Worm (Caenorhabditis elegans) whole organism, L4/young adult: Measurements from ENCODE around the gene cyc-2.1.

Experiments used
- W03F9.2 ChIP-seq: fragments of 150-350 bp; optimal IDR thresholded peaks from 2 replicates; lab custom pipeline; 2014; ENCODE audit warnings: missing biosample characterization, missing genetic modification characterization
- dao-5 ChIP-seq: sonication (generic microtip); optimal IDR thresholded peaks from 2 replicates; lab custom pipeline; 2016; ENCODE audit warnings: missing genotype, missing genetic modification characterization, moderate library complexity, missing compliant biosample characterization
- him-1 ChIP-seq: sonication (generic microtip); optimal IDR thresholded peaks from 2 replicates; lab custom pipeline; 2016; ENCODE audit warnings: missing genotype, missing genetic modification reagents, missing genetic modification characterization, missing compliant biosample characterization

cyc-2.1 gene

DNA sequence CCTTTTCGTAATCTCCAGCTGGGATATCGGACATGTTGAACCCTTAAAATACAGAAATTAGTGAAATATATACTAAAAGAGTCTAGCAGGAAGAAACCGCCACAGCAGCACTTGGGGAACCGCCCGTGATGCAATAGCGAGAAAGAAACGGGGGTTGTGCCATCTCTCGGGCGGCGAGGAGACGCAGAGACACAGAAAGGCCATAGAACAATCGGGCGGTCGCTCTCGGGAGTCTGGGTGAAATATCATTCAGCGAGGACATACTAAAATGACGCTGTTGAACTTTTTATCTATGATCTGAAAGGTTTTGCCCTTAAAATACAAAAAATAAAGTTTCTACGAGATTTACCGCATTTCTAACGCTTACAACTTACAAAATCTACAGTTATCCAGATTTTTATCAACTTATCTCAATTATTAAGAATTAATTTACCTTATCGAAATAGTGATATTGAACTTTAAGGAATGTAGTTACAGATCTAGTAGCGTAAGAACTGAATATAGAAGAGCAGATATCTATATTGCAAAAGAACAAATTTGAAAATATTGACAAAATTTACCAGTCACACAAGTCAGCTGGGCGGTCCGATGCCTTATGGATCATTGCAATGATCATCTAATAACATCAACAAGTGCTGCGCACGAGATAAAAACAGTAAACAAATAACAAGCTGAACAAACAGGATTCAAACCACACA is at the start of gene cyc-2.1:
Gene cyc-2.1 (minus strand): TSS at position 605 of the 698 bp plus-strand sequence.
- no peak for TF ChIP-seq him-1 (tag; lab: Kevin White, UChicago)
- TF ChIP-seq dao-5 (tag; lab: Kevin White, UChicago): peak; percentile 17

- TF ChIP-seq dao-5 (tag; lab: Kevin White, UChicago) (no peak), W03F9.2 (tag; lab: Kevin White, UChicago) (no peak), him-1 (tag; lab: Kevin White, UChicago) (no peak)
Measured at ce11 chrIV:4795111-4795510, 46.3 kb upstream of the cyc-2.1 start.

- no peak for TF ChIP-seq W03F9.2 (tag; lab: Kevin White, UChicago)
- TF ChIP-seq him-1 (tag; lab: Kevin White, UChicago): no peak
- TF ChIP-seq dao-5 (tag; lab: Kevin White, UChicago): no peak
Measured at ce11 chrIV:4789445-4789844, 40.6 kb upstream of the cyc-2.1 start, which contains the start of gene R11E3.1. R11E3.1 (plus strand) TSS chrIV:4789745.

DNA sequence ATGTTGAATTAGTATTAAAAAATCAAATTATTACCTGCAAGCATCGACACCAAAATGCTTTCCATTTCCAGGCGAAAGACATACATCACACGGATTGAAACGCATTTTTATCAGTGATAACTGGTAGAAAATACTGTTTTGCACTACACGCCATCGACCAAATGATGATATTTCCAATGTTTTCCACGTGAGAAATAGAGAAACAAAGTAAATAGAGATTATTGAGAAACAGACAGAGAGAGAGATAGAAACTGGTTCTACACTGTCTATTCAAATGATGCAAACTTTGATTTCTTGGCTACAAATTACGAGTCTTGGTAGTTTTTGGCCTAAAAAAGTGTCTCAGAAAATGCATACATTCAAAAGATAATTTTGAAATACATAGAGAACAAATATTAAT is 39.5 kb upstream of the cyc-2.1 start, which contains the start of gene nhr-104:
Gene nhr-104 (minus strand): TSS at position 361 of the 400 bp plus-strand sequence.
- no peak for TF ChIP-seq dao-5 (tag; lab: Kevin White, UChicago)
- TF ChIP-seq W03F9.2 (tag; lab: Kevin White, UChicago): no peak
- no peak for TF ChIP-seq him-1 (tag; lab: Kevin White, UChicago)

DNA sequence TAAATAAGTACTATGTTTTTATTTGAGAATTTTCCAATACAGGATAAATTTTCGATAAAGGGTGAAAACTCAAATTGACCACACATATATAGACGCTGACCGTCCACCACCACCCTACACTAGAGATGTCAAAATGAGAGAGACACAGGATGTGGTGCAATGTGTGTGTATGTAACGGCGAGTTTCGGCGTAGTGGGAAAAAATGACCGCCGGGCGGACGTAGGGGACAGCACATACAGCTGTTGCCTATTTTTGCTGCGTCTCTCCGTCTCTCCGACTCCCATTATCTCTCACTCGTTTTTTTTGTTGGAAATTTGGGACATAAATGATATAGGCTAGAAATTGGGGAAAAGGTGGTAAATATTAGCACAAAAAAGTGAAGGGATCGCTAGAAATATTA is 32.3 kb upstream of the cyc-2.1 start:
- no peak for TF ChIP-seq dao-5 (tag; lab: Kevin White, UChicago)
- TF ChIP-seq W03F9.2 (tag; lab: Kevin White, UChicago): no peak
- no peak for TF ChIP-seq him-1 (tag; lab: Kevin White, UChicago)

DNA sequence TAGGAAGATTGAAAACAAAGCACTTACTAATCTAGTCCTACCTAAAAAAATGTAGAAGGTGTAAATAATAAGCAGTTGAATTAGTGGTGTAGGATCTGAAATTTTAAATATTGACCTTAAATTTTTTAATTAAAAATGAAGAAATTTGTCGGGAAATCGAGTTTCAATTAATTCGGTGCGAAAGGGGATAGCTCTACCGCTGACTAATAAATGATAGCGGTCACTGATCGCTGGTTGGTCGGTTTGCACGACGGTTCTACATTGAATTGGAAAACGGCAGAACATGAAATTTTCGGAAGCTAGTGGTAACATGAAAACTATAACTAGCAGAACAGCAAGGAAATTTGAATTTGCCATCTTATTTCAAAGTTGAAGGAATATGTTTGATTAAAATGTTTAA is 31.3 kb upstream of the cyc-2.1 start, which contains the start of gene set-15:
Gene set-15 (minus strand): TSS at position 101 of the 400 bp plus-strand sequence.
- TF ChIP-seq dao-5 (tag; lab: Kevin White, UChicago) (no peak), him-1 (tag; lab: Kevin White, UChicago) (no peak), W03F9.2 (tag; lab: Kevin White, UChicago) (no peak)

ce11 chrIV:4776501-4776900 is 27.7 kb upstream of the cyc-2.1 start:
- TF ChIP-seq W03F9.2 (tag; lab: Kevin White, UChicago) (no peak), him-1 (tag; lab: Kevin White, UChicago) (no peak), dao-5 (tag; lab: Kevin White, UChicago) (no peak)

- TF ChIP-seq him-1 (tag; lab: Kevin White, UChicago): no peak
- no peak for TF ChIP-seq W03F9.2 (tag; lab: Kevin White, UChicago)
- no peak for TF ChIP-seq dao-5 (tag; lab: Kevin White, UChicago)
Measured at ce11 chrIV:4776001-4776400, 27.2 kb upstream of the cyc-2.1 start, which contains the start of gene R11E3.19. R11E3.19 (minus strand) TSS chrIV:4776101.

ce11 chrIV:4771792-4772191 is 23.0 kb upstream of the cyc-2.1 start, which contains the start of gene R11E3.2:
R11E3.2 (plus strand) TSS chrIV:4772092.
- TF ChIP-seq W03F9.2 (tag; lab: Kevin White, UChicago): no peak
- TF ChIP-seq dao-5 (tag; lab: Kevin White, UChicago): no peak
- no peak for TF ChIP-seq him-1 (tag; lab: Kevin White, UChicago)

- TF ChIP-seq him-1 (tag; lab: Kevin White, UChicago) (no peak), W03F9.2 (tag; lab: Kevin White, UChicago) (no peak), dao-5 (tag; lab: Kevin White, UChicago) (no peak)
Measured at ce11 chrIV:4764422-4764821, 15.6 kb upstream of the cyc-2.1 start, which contains the start of gene npp-26. npp-26 (plus strand) TSS chrIV:4764722.

DNA sequence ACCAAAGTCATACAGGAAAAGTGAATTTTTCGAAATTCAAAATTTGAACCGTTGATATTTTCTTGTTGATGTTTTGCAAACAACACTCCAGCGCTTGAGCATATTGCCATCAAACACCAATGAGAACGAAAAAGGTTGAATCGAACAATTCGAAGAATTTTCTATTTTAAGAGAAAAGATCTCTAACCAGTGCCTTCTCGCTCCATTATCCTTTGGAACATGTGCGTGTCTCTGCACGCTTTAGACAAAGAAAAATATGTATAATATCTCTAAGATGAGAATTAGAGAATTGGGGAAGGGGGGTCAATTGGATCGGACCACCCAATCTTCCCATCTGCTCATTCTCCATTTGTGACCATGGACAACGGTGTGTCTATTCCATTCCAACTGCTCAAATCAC is 15.0 kb upstream of the cyc-2.1 start, which contains the start of gene Y17G9B.2:
Gene Y17G9B.2 (plus strand): TSS at position 301 of the 400 bp plus-strand sequence.
- TF ChIP-seq him-1 (tag; lab: Kevin White, UChicago): no peak
- no peak for TF ChIP-seq W03F9.2 (tag; lab: Kevin White, UChicago)
- no peak for TF ChIP-seq dao-5 (tag; lab: Kevin White, UChicago)

DNA sequence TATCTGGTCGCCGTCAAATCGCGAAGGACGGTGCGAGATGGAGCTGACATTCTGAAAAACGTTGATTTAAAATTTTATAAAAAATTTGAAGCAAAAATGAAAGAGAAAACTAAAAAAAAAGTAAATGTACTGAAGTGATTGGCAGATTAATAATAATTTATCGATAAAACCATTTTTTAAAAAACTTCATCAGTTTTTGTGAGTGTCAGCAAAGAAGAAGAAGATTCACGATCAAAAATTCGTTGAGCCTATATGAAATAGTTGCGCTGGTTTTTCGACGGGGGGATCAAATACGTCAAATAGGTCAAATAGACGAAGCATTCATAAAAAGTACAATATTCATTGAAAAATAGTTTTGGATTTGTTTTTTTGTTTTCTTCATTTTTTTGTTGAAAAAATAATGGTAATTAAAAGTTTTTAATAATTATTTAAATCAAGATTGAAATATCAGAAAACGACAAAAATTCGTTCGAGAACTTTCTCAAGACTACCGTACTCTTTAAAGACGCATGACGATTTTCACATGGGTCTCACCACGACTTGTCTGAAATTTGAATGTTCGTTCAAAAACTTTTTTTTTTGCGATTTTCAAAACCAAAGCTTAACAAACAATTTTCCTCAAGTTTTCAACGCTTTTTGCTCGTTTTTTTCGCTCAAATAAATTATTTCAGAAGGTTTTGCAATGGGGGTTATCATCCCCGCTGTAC is 11.7 kb upstream of the cyc-2.1 start, which contains the start of the genes memi-1 and cyp-31A3:
Gene memi-1 (minus strand): TSS at position 51 of the 707 bp plus-strand sequence.
Gene cyp-31A3 (plus strand): TSS at position 672 of the 707 bp plus-strand sequence.
- TF ChIP-seq W03F9.2 (tag; lab: Kevin White, UChicago): no peak
- no peak for TF ChIP-seq him-1 (tag; lab: Kevin White, UChicago)
- no peak for TF ChIP-seq dao-5 (tag; lab: Kevin White, UChicago)

- no peak for TF ChIP-seq dao-5 (tag; lab: Kevin White, UChicago)
- TF ChIP-seq him-1 (tag; lab: Kevin White, UChicago): no peak
- TF ChIP-seq W03F9.2 (tag; lab: Kevin White, UChicago): no peak
Measured at ce11 chrIV:4758659-4759058, 9.8 kb upstream of the cyc-2.1 start, which contains the start of gene Y17G9B.8. Y17G9B.8 (minus strand) TSS chrIV:4758840.
